Fruit fly (Drosophila melanogaster): ENCODE results near the gene CG6833.

dm6 chr3L:14079224-14079623 lies 28.2 kb downstream of the CG6833 start:
- TF ChIP-seq dmrt93B (GFP tag; optimal IDR thresholded peaks at IDR 0.05) = no peak
- no peak for TF ChIP-seq fru (GFP tag; optimal IDR thresholded peaks at IDR 0.05)
- no peak for TF ChIP-seq ey (GFP tag; optimal IDR thresholded peaks at IDR 0.05)
- peak; percentile 58 for TF ChIP-seq HLH106 (tag; optimal IDR thresholded peaks at IDR 0.05)
- no peak for TF ChIP-seq brk (GFP tag; optimal IDR thresholded peaks at IDR 0.05)
- TF ChIP-seq GATAd (GFP tag; optimal IDR thresholded peaks at IDR 0.05) = no peak
- no peak for TF ChIP-seq usp (GFP tag; optimal IDR thresholded peaks at IDR 0.05)
- no peak for TF ChIP-seq lola (GFP tag; optimal IDR thresholded peaks at IDR 0.05)
- TF ChIP-seq Rel (GFP tag; optimal IDR thresholded peaks at IDR 0.05) = no peak
- TF ChIP-seq Rel (tag; optimal IDR thresholded peaks at IDR 0.05) = no peak
- TF ChIP-seq OdsH (GFP tag; optimal IDR thresholded peaks at IDR 0.05) = no peak
- no peak for TF ChIP-seq sv (GFP tag; optimal IDR thresholded peaks at IDR 0.05)
- no peak for TF ChIP-seq tai (GFP tag; optimal IDR thresholded peaks at IDR 0.05)
- no peak for TF ChIP-seq br (GFP tag; optimal IDR thresholded peaks at IDR 0.05)

All from whole organism, wandering third instar larva.